Worm (Caenorhabditis elegans) whole organism, L2 larva: ENCODE results near the gene D1053.3.

Source experiments
- ama-1 ChIP-seq: fragments of 150-350 bp; optimal IDR thresholded peaks from 2 replicates; lab custom pipeline; 2018; ENCODE audit warnings: inconsistent platforms
- ceh-16 ChIP-seq: fragments of 150-350 bp; optimal IDR thresholded peaks from 2 replicates; lab custom pipeline; 2014; ENCODE audit warnings: missing biosample characterization, missing genetic modification characterization
- egl-27 ChIP-seq: sonication (generic microtip); optimal IDR thresholded peaks from 3 replicates; lab custom pipeline; 2017; ENCODE audit warnings: missing biosample characterization, missing genetic modification reagents, missing genetic modification characterization
- elt-1 ChIP-seq: fragments of 150-350 bp; optimal IDR thresholded peaks from 2 replicates; lab custom pipeline; 2014; ENCODE audit warnings: missing biosample characterization, missing genetic modification characterization
- lsy-2 ChIP-seq, 2 experiments: fragments of 150-350 bp in 1 of 2; sonication (generic microtip) in 1 of 2; optimal IDR thresholded peaks; 2 replicates each; lab custom pipeline; 2014 to 2017; ENCODE audit warnings: missing biosample characterization in 2 of 2, missing genetic modification characterization in 2 of 2
- nhr-25 ChIP-seq: fragments of 150-350 bp; sonication (generic microtip); optimal IDR thresholded peaks from 3 replicates; lab custom pipeline; 2014; ENCODE audit warnings: missing biosample characterization, missing genetic modification characterization
- skn-1 ChIP-seq: sonication (generic microtip); optimal IDR thresholded peaks from 2 replicates; lab custom pipeline; 2017; ENCODE audit warnings: missing biosample characterization, missing genetic modification characterization
- sma-3 ChIP-seq: sonication (generic microtip); optimal IDR thresholded peaks from 2 replicates; lab custom pipeline; 2016; ENCODE audit warnings: missing genetic modification reagents, missing genetic modification characterization, missing compliant biosample characterization
- snpc-4 ChIP-seq: fragments of 150-350 bp; optimal IDR thresholded peaks from 2 replicates; lab custom pipeline; 2014; ENCODE audit warnings: missing biosample characterization, missing genetic modification characterization
- unc-39 ChIP-seq: fragments of 150-350 bp; optimal IDR thresholded peaks from 2 replicates; lab custom pipeline; 2014; ENCODE audit warnings: missing biosample characterization, missing genetic modification characterization

DNA sequence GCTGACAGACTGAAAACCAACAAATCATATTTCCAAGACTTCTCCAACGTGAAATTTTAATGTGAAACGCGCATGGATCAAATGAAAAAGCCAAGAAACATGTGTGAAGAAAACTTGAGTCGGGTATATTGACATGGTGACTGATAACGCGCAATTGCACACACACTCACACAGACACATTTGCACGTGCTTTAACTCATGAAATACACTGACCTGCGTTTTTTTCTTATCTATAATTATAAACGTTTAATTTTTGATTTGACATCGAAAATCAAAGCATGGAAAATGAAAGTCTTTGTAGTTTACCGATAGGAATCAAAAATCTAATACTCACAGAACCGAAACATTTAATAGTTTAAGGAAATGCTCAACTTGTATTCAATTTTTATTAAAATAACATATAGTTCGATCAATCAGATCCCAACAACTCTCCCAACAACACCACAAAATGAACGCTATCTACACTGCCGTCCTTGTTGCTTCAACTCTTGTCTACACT is 1.7 kb upstream of the D1053.3 start, which contains the start of gene nspa-9:
- TF ChIP-seq egl-27 (tag; lab: Kevin White, UChicago) (no peak), snpc-4 (tag; lab: Kevin White, UChicago) (no peak), ama-1 (no peak), nhr-25 (tag; lab: Kevin White, UChicago) (no peak), skn-1 (tag; lab: Kevin White, UChicago) (no peak), unc-39 (no peak), ceh-16 (no peak), lsy-2 (tag; optimal IDR thresholded peaks at IDR 0.05; lab: Kevin White, UChicago) (no peak), sma-3 (GFP tag; lab: Kevin White, UChicago) (no peak), elt-1 (tag; lab: Kevin White, UChicago) (no peak)
